Fruit fly (Drosophila melanogaster): ENCODE measurements around the gene Sirt7.
A peak's percentile ranks its signal among the peaks of the same experiment; 100 is the strongest.

Sirt7 gene

DNA sequence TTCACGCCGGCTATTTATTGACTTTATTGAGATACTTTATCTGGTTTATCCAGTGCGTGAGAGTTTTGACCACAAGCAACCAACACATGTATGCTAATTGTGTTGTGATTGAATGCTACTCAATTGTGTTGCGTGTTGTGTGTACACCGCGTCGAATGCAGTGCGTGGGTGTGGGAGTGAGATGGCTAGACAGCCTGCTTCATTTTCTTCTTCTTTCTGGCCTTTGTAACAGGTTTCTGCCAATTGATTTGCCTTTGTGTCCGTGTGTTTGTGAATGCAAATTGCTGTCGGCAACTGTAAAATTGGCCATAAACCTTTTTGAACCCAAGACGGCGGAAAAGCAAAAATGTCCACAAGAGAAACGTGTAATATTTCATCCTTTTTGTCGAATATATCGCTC is 31.2 kb downstream of the Sirt7 start (continued):
- TF ChIP-seq grau (tag; optimal IDR thresholded peaks at IDR 0.05): no peak
- TF ChIP-seq nmo (GFP tag; optimal IDR thresholded peaks at IDR 0.05): no peak
- TF ChIP-seq phol (tag; optimal IDR thresholded peaks at IDR 0.05): no peak

DNA sequence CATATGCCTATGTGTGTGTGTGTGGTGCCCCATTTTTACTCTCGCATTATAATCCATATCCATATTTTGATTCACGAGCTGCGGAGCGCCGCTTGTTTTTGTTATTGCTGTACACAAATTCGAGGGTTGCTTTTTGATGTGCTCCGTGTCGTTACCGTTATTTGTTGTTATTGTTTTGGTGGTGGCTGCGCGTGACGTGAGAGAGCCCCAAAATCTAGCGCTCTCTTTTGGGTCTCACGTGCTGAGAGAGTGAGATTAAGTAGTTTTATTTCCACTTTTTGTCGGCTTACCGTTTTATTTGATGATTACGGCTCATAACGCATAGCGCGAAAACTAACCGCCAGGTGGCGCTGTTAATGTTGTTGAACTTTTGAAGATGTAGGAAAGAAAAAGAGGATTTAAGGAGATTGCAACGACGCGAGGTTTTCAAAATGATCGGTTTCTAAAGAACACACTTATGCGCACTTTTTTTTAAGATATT is 31.6 kb downstream of the Sirt7 start:
- TF ChIP-seq CG8924 (tag; optimal IDR thresholded peaks at IDR 0.05): no peak
- TF ChIP-seq grn (GFP tag; optimal IDR thresholded peaks at IDR 0.05): no peak
- TF ChIP-seq Ssrp (tag; optimal IDR thresholded peaks at IDR 0.05): peak; percentile 1
- TF ChIP-seq tin (GFP tag; optimal IDR thresholded peaks at IDR 0.05): no peak
- no peak for TF ChIP-seq Neu2 (GFP tag; optimal IDR thresholded peaks at IDR 0.05; ENCODE audit: borderline replicate concordance)
- peak; percentile 53; the same call in 1 of the 3 replicates for TF ChIP-seq gce (GFP tag; IDR thresholded peaks at IDR 0.05)
- peak; percentile 48 for TF ChIP-seq CG10431 (GFP tag; optimal IDR thresholded peaks at IDR 0.05)
- TF ChIP-seq CTCF (GFP tag; optimal IDR thresholded peaks at IDR 0.05): peak; percentile 91
- peak in 1 of 2 experiments; percentile 5 for TF ChIP-seq Pdp1 (GFP tag; optimal IDR thresholded peaks at IDR 0.05)
- TF ChIP-seq Trl (optimal IDR thresholded peaks at IDR 0.05): peak; percentile 79 to 83
- no peak for TF ChIP-seq Trl (GFP tag; optimal IDR thresholded peaks at IDR 0.05)
- TF ChIP-seq Abd-B (GFP tag; optimal IDR thresholded peaks at IDR 0.05): peak; percentile 22
- TF ChIP-seq Myb (GFP tag; optimal IDR thresholded peaks at IDR 0.05): peak; percentile 1
- peak; percentile 0 for TF ChIP-seq CG12659 (GFP tag; optimal IDR thresholded peaks at IDR 0.05)
- peak; percentile 88 for TF ChIP-seq kni (GFP tag; optimal IDR thresholded peaks at IDR 0.05)
- peak; percentile 13 for TF ChIP-seq CG2116 (GFP tag; optimal IDR thresholded peaks at IDR 0.05)
- peak; percentile 19 for TF ChIP-seq mirr (GFP tag; optimal IDR thresholded peaks at IDR 0.05)
- TF ChIP-seq CG7987 (GFP tag; optimal IDR thresholded peaks at IDR 0.05): peak; percentile 52
- no peak for TF ChIP-seq ase (GFP tag; IDR thresholded peaks at IDR 0.05)
- no peak for TF ChIP-seq Hr39 (optimal IDR thresholded peaks at IDR 0.05)
- TF ChIP-seq Vsx1 (GFP tag; optimal IDR thresholded peaks at IDR 0.05): no peak
- peak; percentile 3 for TF ChIP-seq sens (GFP tag)
- TF ChIP-seq CG10274 (GFP tag; optimal IDR thresholded peaks at IDR 0.05): no peak
- peak; percentile 19 for TF ChIP-seq cwo (GFP tag; optimal IDR thresholded peaks at IDR 0.05)
- peak; percentile 37 for TF ChIP-seq CG9437 (GFP tag; optimal IDR thresholded peaks at IDR 0.05)
- TF ChIP-seq CG14965 (GFP tag; optimal IDR thresholded peaks at IDR 0.05; ENCODE audit: borderline replicate concordance): peak; percentile 74
- peak; percentile 66 for TF ChIP-seq pros (GFP tag; optimal IDR thresholded peaks at IDR 0.05)
- TF ChIP-seq CG4360 (GFP tag; IDR thresholded peaks at IDR 0.05): peak; percentile 85
- peak; percentile 29 for TF ChIP-seq CG6254 (GFP tag; optimal IDR thresholded peaks at IDR 0.05)
- TF ChIP-seq CG13775 (GFP tag; optimal IDR thresholded peaks at IDR 0.05): no peak
- no peak for TF ChIP-seq CG13624 (GFP tag; optimal IDR thresholded peaks at IDR 0.05)
- TF ChIP-seq oc (tag; optimal IDR thresholded peaks at IDR 0.05): peak; percentile 61
- TF ChIP-seq sqz (GFP tag; optimal IDR thresholded peaks at IDR 0.05): peak; percentile 51
- TF ChIP-seq sug (tag; optimal IDR thresholded peaks at IDR 0.05): no peak
- peak; percentile 36 for TF ChIP-seq trem (tag; optimal IDR thresholded peaks at IDR 0.05)
- TF ChIP-seq CG13894 (tag; optimal IDR thresholded peaks at IDR 0.05): peak; percentile 17
- no peak for TF ChIP-seq CG4282 (GFP tag; optimal IDR thresholded peaks at IDR 0.05)
- TF ChIP-seq Asciz (GFP tag; optimal IDR thresholded peaks at IDR 0.05): no peak
- TF ChIP-seq CG1529 (GFP tag; optimal IDR thresholded peaks at IDR 0.05): peak; percentile 33
- no peak for TF ChIP-seq tll (GFP tag; optimal IDR thresholded peaks at IDR 0.05)
- peak; percentile 28 for TF ChIP-seq CG12219 (GFP tag; optimal IDR thresholded peaks at IDR 0.05)
- no peak for TF ChIP-seq insv (GFP tag; optimal IDR thresholded peaks at IDR 0.05)
- TF ChIP-seq gcm2 (GFP tag; optimal IDR thresholded peaks at IDR 0.05): no peak
- peak; percentile 0 for TF ChIP-seq CG4707 (GFP tag; optimal IDR thresholded peaks at IDR 0.05)
- TF ChIP-seq Ets65A (GFP tag): peak; percentile 54
- peak; percentile 27; the same call in 1 of the 2 replicates for TF ChIP-seq bbx (GFP tag; IDR thresholded peaks at IDR 0.05; ENCODE audit: partially characterized antibody)

All from whole organism, embryonic.